Fruit fly (Drosophila melanogaster) whole organism, wandering third instar larva: ENCODE results near the gene Med.
A peak's percentile ranks its signal among the peaks of the same experiment; 100 is the strongest.

Experiments used
- CG32264 ChIP-seq: fragments of 200-800 bp; sonication (Bioruptor generic); optimal IDR thresholded peaks from 2 replicates; lab custom pipeline; 2016; ENCODE audit warnings: missing biosample characterization, missing genetic modification characterization
- CG9705 ChIP-seq: fragments of 200-800 bp; sonication (Bioruptor generic); optimal IDR thresholded peaks from 2 replicates; lab custom pipeline; 2018; ENCODE audit warnings: missing biosample characterization, mild to moderate bottlenecking, missing genetic modification characterization
- CrebA ChIP-seq: fragments of 200-800 bp; sonication (Bioruptor generic); optimal IDR thresholded peaks from 2 replicates; lab custom pipeline; 2016; ENCODE audit warnings: missing biosample characterization, mild to moderate bottlenecking, missing genetic modification characterization, borderline replicate concordance
- Dfd ChIP-seq: fragments of >200 bp; optimal IDR thresholded peaks from 2 replicates; lab custom pipeline; 2017; ENCODE audit warnings: missing biosample characterization, missing genetic modification characterization
- Dif ChIP-seq: fragments of 200-275, 200-300 bp; sonication (Bioruptor generic); optimal IDR thresholded peaks from 2 replicates; lab custom pipeline; 2018; ENCODE audit warnings: missing biosample characterization, missing genetic modification characterization; ENCODE audit not compliant: partially characterized antibody
- GATAd ChIP-seq: sonication (Bioruptor generic); optimal IDR thresholded peaks from 2 replicates; lab custom pipeline; 2016; ENCODE audit warnings: missing biosample characterization, missing genetic modification characterization
- HLH106 ChIP-seq: fragments of 200-800 bp; optimal IDR thresholded peaks from 3 replicates; lab custom pipeline; 2019; ENCODE audit warnings: missing biosample characterization, mild to moderate bottlenecking, missing genetic modification characterization, moderate library complexity
- Hnf4 ChIP-seq: fragments of 200-800 bp; sonication (Bioruptor generic); optimal IDR thresholded peaks from 2 replicates; lab custom pipeline; 2016; ENCODE audit warnings: missing biosample characterization, mild to moderate bottlenecking, missing genetic modification characterization
- Hr83 ChIP-seq: fragments of 200-300 bp; sonication (Bioruptor generic); optimal IDR thresholded peaks from 2 replicates; lab custom pipeline; 2016; ENCODE audit warnings: missing biosample characterization, mild to moderate bottlenecking, missing genetic modification characterization, moderate library complexity; ENCODE audit not compliant: poor library complexity, severe bottlenecking
- Jra ChIP-seq: sonication (Bioruptor generic); optimal IDR thresholded peaks from 2 replicates; lab custom pipeline; 2016; ENCODE audit warnings: missing biosample characterization, missing genetic modification characterization
- Mio ChIP-seq: sonication (Bioruptor generic); optimal IDR thresholded peaks from 2 replicates; lab custom pipeline; 2016; ENCODE audit warnings: missing biosample characterization, missing genetic modification characterization
- Myc ChIP-seq: fragments of >200 bp; optimal IDR thresholded peaks from 2 replicates; lab custom pipeline; 2017
- N ChIP-seq: fragments of >200 bp; optimal IDR thresholded peaks from 2 replicates; lab custom pipeline; 2018; ENCODE audit warnings: missing biosample characterization, missing external identifiers, missing genetic modification characterization
- Rel ChIP-seq, 2 experiments: fragments of 200-800 bp; sonication (Bioruptor generic) in 1 of 2; optimal IDR thresholded peaks; 2 replicates in 1 of 2; 3 replicates in 1 of 2; lab custom pipeline; 2016 to 2019; ENCODE audit warnings: mild to moderate bottlenecking in 2 of 2, missing biosample characterization in 2 of 2, missing genetic modification characterization in 2 of 2, moderate library complexity in 1 of 2
- Sp1 ChIP-seq: fragments of 200-800 bp; sonication (Bioruptor generic); optimal IDR thresholded peaks from 3 replicates; lab custom pipeline; 2019; ENCODE audit warnings: missing biosample characterization, mild to moderate bottlenecking, missing genetic modification characterization, moderate library complexity
- br ChIP-seq: fragments of 200-800 bp; sonication (Bioruptor generic); optimal IDR thresholded peaks from 2 replicates; lab custom pipeline; 2016; ENCODE audit warnings: missing biosample characterization, missing genetic modification characterization
- brk ChIP-seq: fragments of 200-800 bp; sonication (Bioruptor generic); optimal IDR thresholded peaks from 2 replicates; lab custom pipeline; 2016; ENCODE audit warnings: missing biosample characterization, mild to moderate bottlenecking, missing genetic modification characterization
- dmrt93B ChIP-seq: fragments of 200-800 bp; sonication (Bioruptor generic); optimal IDR thresholded peaks from 2 replicates; lab custom pipeline; 2018; ENCODE audit warnings: missing biosample characterization, mild to moderate bottlenecking, missing genetic modification characterization
- dsf ChIP-seq: sonication (Bioruptor generic); optimal IDR thresholded peaks from 2 replicates; lab custom pipeline; 2016; ENCODE audit warnings: missing biosample characterization, missing genetic modification characterization, borderline replicate concordance
- ey ChIP-seq: fragments of 200-800 bp; sonication (Bioruptor generic); optimal IDR thresholded peaks from 2 replicates; lab custom pipeline; 2016; ENCODE audit warnings: missing biosample characterization, missing genetic modification characterization
- foxo ChIP-seq, 2 experiments: fragments of 200-800 bp; sonication (Bioruptor generic); optimal IDR thresholded peaks; 2 replicates in 1 of 2; 3 replicates in 1 of 2; lab custom pipeline; 2016 to 2017; ENCODE audit warnings: missing biosample characterization in 2 of 2, missing genetic modification characterization in 2 of 2
- fru ChIP-seq: fragments of 200-800 bp; sonication (Bioruptor generic); optimal IDR thresholded peaks from 3 replicates; lab custom pipeline; 2016; ENCODE audit warnings: missing biosample characterization, mild to moderate bottlenecking, missing genetic modification characterization
- jim ChIP-seq: fragments of 175-275, 200-325 bp; sonication (Bioruptor generic); optimal IDR thresholded peaks from 2 replicates; lab custom pipeline; 2016; ENCODE audit warnings: missing biosample characterization, mild to moderate bottlenecking, missing genetic modification characterization
- lola ChIP-seq: fragments of >200 bp; optimal IDR thresholded peaks from 2 replicates; lab custom pipeline; 2017; ENCODE audit warnings: missing biosample characterization, missing genetic modification characterization
- pan ChIP-seq: fragments of >200 bp; optimal IDR thresholded peaks from 2 replicates; lab custom pipeline; 2017
- psq ChIP-seq: fragments of 200-800 bp; sonication (Bioruptor generic); optimal IDR thresholded peaks from 3 replicates; lab custom pipeline; 2017; ENCODE audit warnings: missing biosample characterization, mild to moderate bottlenecking, missing genetic modification characterization, moderate library complexity
- rgr ChIP-seq: fragments of 200-800 bp; sonication (Bioruptor generic); optimal IDR thresholded peaks from 3 replicates; lab custom pipeline; 2016; ENCODE audit warnings: missing biosample characterization, mild to moderate bottlenecking, missing genetic modification characterization
- sage ChIP-seq: fragments of 200-800 bp; sonication (Bioruptor generic); optimal IDR thresholded peaks from 2 replicates; lab custom pipeline; 2016; ENCODE audit warnings: missing biosample characterization, mild to moderate bottlenecking, missing genetic modification characterization
- sv ChIP-seq: fragments of 200-800 bp; sonication (Bioruptor generic); optimal IDR thresholded peaks from 3 replicates; lab custom pipeline; 2016; ENCODE audit warnings: missing biosample characterization, missing genetic modification characterization
- tai ChIP-seq: sonication (Bioruptor generic); optimal IDR thresholded peaks from 2 replicates; lab custom pipeline; 2016; ENCODE audit warnings: missing biosample characterization, missing genetic modification characterization
- usp ChIP-seq: fragments of >200 bp; optimal IDR thresholded peaks from 2 replicates; lab custom pipeline; 2017; ENCODE audit warnings: missing biosample characterization, missing genetic modification characterization
- woc ChIP-seq: sonication (Bioruptor generic); optimal IDR thresholded peaks from 2 replicates; lab custom pipeline; 2016; ENCODE audit warnings: missing biosample characterization, mild to moderate bottlenecking, missing genetic modification characterization

Gene Med

dm6 chr3R:31616001-31616400, 5.2 kb downstream of the Med start, which contains the start of the genes Mnat9 and CG1792 (continued):
- TF ChIP-seq psq (GFP tag; lab: Kevin White, UChicago) (peak; percentile 97), CG32264 (GFP tag; lab: Kevin White, UChicago) (peak; percentile 97)

- TF ChIP-seq Myc (lab: Kevin White, UChicago), result no peak
- no peak for TF ChIP-seq Mio (GFP tag; lab: Kevin White, UChicago)
- peak; percentile 4 for TF ChIP-seq sage (GFP tag; lab: Kevin White, UChicago)
- TF ChIP-seq brk (GFP tag; lab: Kevin White, UChicago), result no peak
- no peak for TF ChIP-seq ey (GFP tag; lab: Kevin White, UChicago)
- TF ChIP-seq Rel (GFP tag; optimal IDR thresholded peaks at IDR 0.05; lab: Kevin White, UChicago), result no peak
- peak; percentile 38 for TF ChIP-seq Rel (tag; optimal IDR thresholded peaks at IDR 0.05; lab: Kevin White, UChicago)
- TF ChIP-seq CG9705 (GFP tag; lab: Kevin White, UChicago), result no peak
Observed at dm6 chr3R:31617801-31618200, 7.0 kb downstream of the Med start, which contains the start of gene pasha. Gene pasha (plus strand): TSS chr3R:31617977.

dm6 chr3R:31621814-31622213, 11.0 kb downstream of the Med start, which contains the start of gene kek6:
Gene kek6 (plus strand): TSS chr3R:31622136.
- peak; percentile 23 for TF ChIP-seq Dif (GFP tag; lab: Kevin White, UChicago)
- TF ChIP-seq fru (GFP tag; lab: Kevin White, UChicago), result no peak
- TF ChIP-seq, all 38 proteins: peak for 1

- TF ChIP-seq woc, result no peak
- no peak for TF ChIP-seq Dfd
- no peak for TF ChIP-seq CrebA
- TF ChIP-seq lola, result no peak
- no peak for TF ChIP-seq HLH106
- no peak for TF ChIP-seq foxo (GFP tag; optimal IDR thresholded peaks at IDR 0.05; lab: Kevin White, UChicago)
Observed at dm6 chr3R:31622648-31623047, 11.8 kb downstream of the Med start.

- TF ChIP-seq CG9705 (GFP tag; lab: Kevin White, UChicago) (no peak), fru (GFP tag; lab: Kevin White, UChicago) (no peak), usp (GFP tag; lab: Kevin White, UChicago) (no peak), foxo (GFP tag; optimal IDR thresholded peaks at IDR 0.05; lab: Kevin White, UChicago) (no peak), CrebA (no peak), sage (GFP tag; lab: Kevin White, UChicago) (no peak), dsf (GFP tag; lab: Kevin White, UChicago) (no peak), dmrt93B (GFP tag; lab: Kevin White, UChicago) (no peak), Rel (GFP tag; optimal IDR thresholded peaks at IDR 0.05; lab: Kevin White, UChicago) (no peak), Rel (tag; optimal IDR thresholded peaks at IDR 0.05; lab: Kevin White, UChicago) (no peak), sv (GFP tag; lab: Kevin White, UChicago) (no peak), Myc (lab: Kevin White, UChicago) (no peak), jim (GFP tag; lab: Kevin White, UChicago) (no peak), Hnf4 (GFP tag; lab: Kevin White, UChicago) (no peak), Dif (GFP tag; lab: Kevin White, UChicago) (no peak), pan (lab: Kevin White, UChicago) (no peak), GATAd (GFP tag; lab: Kevin White, UChicago) (no peak), tai (GFP tag; lab: Kevin White, UChicago) (no peak)
Observed at dm6 chr3R:31626237-31626636, 15.4 kb downstream of the Med start.

dm6 chr3R:31627186-31627585, 16.3 kb downstream of the Med start:
- TF ChIP-seq N (no peak), foxo (GFP tag; optimal IDR thresholded peaks at IDR 0.05; lab: Kevin White, UChicago) (peak in 1 of 2 experiments; percentile 25)

- TF ChIP-seq GATAd (GFP tag; lab: Kevin White, UChicago) (no peak), Hr83 (no peak), rgr (no peak), foxo (GFP tag; optimal IDR thresholded peaks at IDR 0.05; lab: Kevin White, UChicago) (no peak), tai (GFP tag; lab: Kevin White, UChicago) (no peak), Dfd (no peak), sv (GFP tag; lab: Kevin White, UChicago) (no peak), Myc (lab: Kevin White, UChicago) (no peak), Jra (GFP tag; lab: Kevin White, UChicago) (no peak), woc (no peak), dsf (GFP tag; lab: Kevin White, UChicago) (no peak), Hnf4 (GFP tag; lab: Kevin White, UChicago) (no peak), Sp1 (GFP tag; lab: Kevin White, UChicago) (no peak), jim (GFP tag; lab: Kevin White, UChicago) (no peak), lola (no peak), CG9705 (GFP tag; lab: Kevin White, UChicago) (no peak), br (GFP tag; lab: Kevin White, UChicago) (no peak)
- TF ChIP-seq, all 38 proteins: peak for 0
Observed at dm6 chr3R:31630376-31630775, 19.5 kb downstream of the Med start.
